Worm (Caenorhabditis elegans) whole organism, L1 larva: Measurements from ENCODE around the gene rab-14.

Source experiments
- C04F5.9 ChIP-seq: sonication (generic microtip); optimal IDR thresholded peaks from 2 replicates; lab custom pipeline; 2016; ENCODE audit warnings: missing genetic modification characterization, missing compliant biosample characterization
- C34B4.2 ChIP-seq: sonication (generic microtip); optimal IDR thresholded peaks from 2 replicates; lab custom pipeline; 2017; ENCODE audit warnings: mild to moderate bottlenecking, missing genetic modification characterization, missing compliant biosample characterization
- F16B12.6 ChIP-seq: fragments of 150-350 bp; optimal IDR thresholded peaks from 2 replicates; lab custom pipeline; 2014; ENCODE audit warnings: missing biosample characterization, missing genetic modification characterization
- Y116A8C.19 ChIP-seq: sonication (generic microtip); optimal IDR thresholded peaks from 2 replicates; lab custom pipeline; 2016; ENCODE audit warnings: missing compliant biosample characterization, missing genetic modification characterization, borderline replicate concordance
- aha-1 ChIP-seq: fragments of 150-350 bp; optimal IDR thresholded peaks from 2 replicates; lab custom pipeline; 2014; ENCODE audit warnings: missing biosample characterization, missing genetic modification characterization
- aly-2 ChIP-seq: fragments of 150-350 bp; optimal IDR thresholded peaks from 2 replicates; lab custom pipeline; 2014; ENCODE audit warnings: missing biosample characterization, missing genetic modification characterization
- ceh-82 ChIP-seq, 3 experiments: fragments of 150-350 bp in 1 of 3; sonication (generic microtip) in 2 of 3; optimal IDR thresholded peaks; 2 replicates each; lab custom pipeline; 2014 to 2017; ENCODE audit warnings: missing biosample characterization in 3 of 3, missing genetic modification characterization in 3 of 3
- ceh-88 ChIP-seq: fragments of 200-800 bp; sonication (Bioruptor generic); IDR thresholded peaks from 2 replicates; pipeline ENCODE4 v1.3.6; 2022; ENCODE audit warnings: missing genetic modification characterization, missing compliant biosample characterization
- ceh-90 ChIP-seq: sonication (generic microtip); optimal IDR thresholded peaks from 2 replicates; lab custom pipeline; 2016; ENCODE audit warnings: missing genetic modification characterization, missing compliant biosample characterization
- dpl-1 ChIP-seq, 3 experiments: fragments of 150-350 bp in 2 of 3; sonication (generic microtip) in 1 of 3; optimal IDR thresholded peaks; 2 replicates each; lab custom pipeline; 2014 to 2017; ENCODE audit warnings: missing biosample characterization in 3 of 3, missing genetic modification characterization in 3 of 3, missing genetic modification reagents in 3 of 3
- dsc-1 ChIP-seq: sonication (generic microtip); optimal IDR thresholded peaks from 2 replicates; lab custom pipeline; 2016; ENCODE audit warnings: mild to moderate bottlenecking, missing genetic modification characterization, missing compliant biosample characterization
- efl-1 ChIP-seq, 4 experiments: fragments of 150-350 bp; optimal IDR thresholded peaks in 3 of 4; peaks in 1 of 4; 1 replicate in 1 of 4; 2 replicates in 3 of 4; lab custom pipeline; 2014; ENCODE audit warnings: missing biosample characterization in 2 of 4, missing genetic modification characterization in 2 of 4, missing genetic modification reagents in 2 of 4
- efl-3 ChIP-seq: fragments of 200-800 bp; sonication (Bioruptor generic); optimal IDR thresholded peaks from 2 replicates; lab custom pipeline; 2018; ENCODE audit warnings: mild to moderate bottlenecking, missing genetic modification characterization, missing compliant biosample characterization
- egl-13 ChIP-seq: sonication (generic microtip); optimal IDR thresholded peaks from 2 replicates; lab custom pipeline; 2016; ENCODE audit warnings: missing genotype, missing genetic modification reagents, missing genetic modification characterization, missing compliant biosample characterization
- elt-3 ChIP-seq, 6 experiments: fragments of 150-350 bp in 1 of 6; sonication (generic microtip); optimal IDR thresholded peaks; 2 replicates each; lab custom pipeline; 2017 to 2018; ENCODE audit warnings: missing biosample characterization in 6 of 6, missing genetic modification characterization in 6 of 6, inconsistent platforms in 1 of 6
- ets-5 ChIP-seq: fragments of 200-800 bp; sonication (Bioruptor generic); IDR thresholded peaks from 2 replicates; pipeline ENCODE4 v1.3.6; 2022; ENCODE audit warnings: missing genetic modification characterization, missing compliant biosample characterization
- fkh-4 ChIP-seq: sonication (generic microtip); optimal IDR thresholded peaks from 2 replicates; lab custom pipeline; 2016; ENCODE audit warnings: missing compliant biosample characterization, missing genetic modification characterization, borderline replicate concordance
- fkh-8 ChIP-seq: sonication (generic microtip); optimal IDR thresholded peaks from 2 replicates; lab custom pipeline; 2016; ENCODE audit warnings: mild to moderate bottlenecking, missing genetic modification characterization, missing compliant biosample characterization
- fos-1 ChIP-seq: fragments of 150-350 bp; optimal IDR thresholded peaks from 2 replicates; lab custom pipeline; 2014; ENCODE audit warnings: missing biosample characterization, missing genetic modification characterization
- hlh-4 ChIP-seq: sonication (generic microtip); optimal IDR thresholded peaks from 2 replicates; lab custom pipeline; 2016; ENCODE audit warnings: mild to moderate bottlenecking, missing genetic modification characterization, missing compliant biosample characterization
- jun-1 ChIP-seq: fragments of 150-350 bp; optimal IDR thresholded peaks from 2 replicates; lab custom pipeline; 2014; ENCODE audit warnings: missing biosample characterization, missing genetic modification reagents, missing genetic modification characterization
- lin-13 ChIP-seq: fragments of 150-350 bp; optimal IDR thresholded peaks from 2 replicates; lab custom pipeline; 2014; ENCODE audit warnings: missing biosample characterization, missing genetic modification reagents, missing genetic modification characterization
- lin-14 ChIP-seq: fragments of 200-800 bp; sonication (Bioruptor generic); optimal IDR thresholded peaks from 2 replicates; lab custom pipeline; 2018; ENCODE audit warnings: mild to moderate bottlenecking, missing genetic modification characterization, moderate library complexity, missing compliant biosample characterization
- lin-15B ChIP-seq: fragments of 150-350 bp; sonication (generic microtip); optimal IDR thresholded peaks from 3 replicates; lab custom pipeline; 2014; ENCODE audit warnings: missing biosample characterization, missing genetic modification characterization
- lin-39 ChIP-seq: fragments of 150-350 bp; optimal IDR thresholded peaks from 2 replicates; lab custom pipeline; 2014; ENCODE audit warnings: missing biosample characterization, missing genetic modification reagents, missing genetic modification characterization
- lir-3 ChIP-seq: sonication (generic microtip); optimal IDR thresholded peaks from 2 replicates; lab custom pipeline; 2016; ENCODE audit warnings: mild to moderate bottlenecking, missing genetic modification characterization, moderate library complexity, missing compliant biosample characterization; ENCODE audit not compliant: poor library complexity
- mab-9 ChIP-seq: fragments of 200-800 bp; sonication (Bioruptor generic); IDR thresholded peaks from 2 replicates; pipeline ENCODE4 v1.3.6; 2022; ENCODE audit warnings: missing genetic modification reagents, missing genetic modification characterization, missing compliant biosample characterization
- mdl-1 ChIP-seq, 2 experiments: fragments of 150-350 bp; optimal IDR thresholded peaks; 2 replicates each; lab custom pipeline; 2014 to 2017; ENCODE audit warnings: missing biosample characterization in 2 of 2, missing genetic modification characterization in 2 of 2, inconsistent platforms in 1 of 2
- mef-2 ChIP-seq: fragments of 150-350 bp; optimal IDR thresholded peaks from 2 replicates; lab custom pipeline; 2014; ENCODE audit warnings: missing biosample characterization, missing genetic modification characterization
- mep-1 ChIP-seq: fragments of 150-350 bp; optimal IDR thresholded peaks from 2 replicates; lab custom pipeline; 2014; ENCODE audit warnings: missing biosample characterization, missing genetic modification characterization
- nhr-11 ChIP-seq: fragments of 150-350 bp; optimal IDR thresholded peaks from 2 replicates; lab custom pipeline; 2014; ENCODE audit warnings: missing biosample characterization, missing genetic modification characterization
- nhr-12 ChIP-seq: sonication (generic microtip); optimal IDR thresholded peaks from 2 replicates; lab custom pipeline; 2017; ENCODE audit warnings: missing biosample characterization, missing genetic modification characterization
- nhr-237 ChIP-seq: fragments of 150-350 bp; optimal IDR thresholded peaks from 2 replicates; lab custom pipeline; 2014; ENCODE audit warnings: missing biosample characterization, missing genetic modification characterization
- nhr-28 ChIP-seq: fragments of 150-350 bp; optimal IDR thresholded peaks from 2 replicates; lab custom pipeline; 2014; ENCODE audit warnings: missing biosample characterization, missing genetic modification characterization
- nhr-71 ChIP-seq: sonication (generic microtip); optimal IDR thresholded peaks from 2 replicates; lab custom pipeline; 2016; ENCODE audit warnings: mild to moderate bottlenecking, missing genetic modification characterization, moderate library complexity, missing compliant biosample characterization
- nhr-77 ChIP-seq: fragments of 150-350 bp; optimal IDR thresholded peaks from 2 replicates; lab custom pipeline; 2014; ENCODE audit warnings: missing biosample characterization, missing genetic modification characterization
- pag-3 ChIP-seq: sonication (generic microtip); optimal IDR thresholded peaks from 2 replicates; lab custom pipeline; 2017; ENCODE audit warnings: missing genetic modification characterization, mild to moderate bottlenecking, missing compliant biosample characterization, antibody characterized with exemption, borderline replicate concordance; ENCODE audit not compliant: insufficient read depth
- rnt-1 ChIP-seq: sonication (generic microtip); optimal IDR thresholded peaks from 2 replicates; lab custom pipeline; 2016; ENCODE audit warnings: mild to moderate bottlenecking, missing genetic modification characterization, moderate library complexity, missing compliant biosample characterization
- snu-23 ChIP-seq: sonication (generic microtip); optimal IDR thresholded peaks from 2 replicates; lab custom pipeline; 2016; ENCODE audit warnings: missing genetic modification characterization, missing compliant biosample characterization
- sox-4 ChIP-seq: sonication (generic microtip); optimal IDR thresholded peaks from 2 replicates; lab custom pipeline; 2016; ENCODE audit warnings: missing genetic modification characterization, missing compliant biosample characterization
- sptf-1 ChIP-seq: fragments of 150-350 bp; optimal IDR thresholded peaks from 2 replicates; lab custom pipeline; 2014; ENCODE audit warnings: missing biosample characterization, missing genetic modification characterization
- sup-37 ChIP-seq: fragments of 200-800 bp; sonication (Bioruptor generic); optimal IDR thresholded peaks from 2 replicates; lab custom pipeline; 2018; ENCODE audit warnings: mild to moderate bottlenecking, missing genetic modification characterization, missing compliant biosample characterization
- swsn-7 ChIP-seq: sonication (generic microtip); optimal IDR thresholded peaks from 2 replicates; lab custom pipeline; 2016; ENCODE audit warnings: missing genetic modification characterization, missing compliant biosample characterization
- tbx-2 ChIP-seq: sonication (generic microtip); optimal IDR thresholded peaks from 2 replicates; lab custom pipeline; 2016; ENCODE audit warnings: missing genetic modification characterization, missing compliant biosample characterization
- unc-130 ChIP-seq: fragments of 150-350 bp; optimal IDR thresholded peaks from 2 replicates; lab custom pipeline; 2017; ENCODE audit warnings: missing biosample characterization, missing genetic modification characterization, inconsistent platforms
- unc-30 ChIP-seq: sonication (generic microtip); optimal IDR thresholded peaks from 2 replicates; lab custom pipeline; 2017; ENCODE audit warnings: missing biosample characterization, missing genetic modification characterization
- unc-62 ChIP-seq: fragments of 150-350 bp; optimal IDR thresholded peaks from 2 replicates; lab custom pipeline; 2014; ENCODE audit warnings: missing biosample characterization, missing genetic modification reagents, missing genetic modification characterization
- unc-86 ChIP-seq: sonication (generic microtip); optimal IDR thresholded peaks from 2 replicates; lab custom pipeline; 2016; ENCODE audit warnings: missing genetic modification characterization, missing compliant biosample characterization
- unc-98 ChIP-seq: fragments of 200-800 bp; sonication (Bioruptor generic); IDR thresholded peaks from 2 replicates; pipeline ENCODE4 v1.3.6; 2022; ENCODE audit warnings: missing genetic modification characterization, missing compliant biosample characterization
- vab-15 ChIP-seq: sonication (generic microtip); optimal IDR thresholded peaks from 2 replicates; lab custom pipeline; 2017; ENCODE audit warnings: missing genotype, mild to moderate bottlenecking, missing genetic modification characterization, missing compliant biosample characterization
- zip-4 ChIP-seq: fragments of 200-800 bp; sonication (Bioruptor generic); optimal IDR thresholded peaks from 2 replicates; lab custom pipeline; 2018; ENCODE audit warnings: mild to moderate bottlenecking, missing genetic modification characterization, moderate library complexity, missing compliant biosample characterization

The rab-14 gene

ce11 chrX:15654969-15655368, 48.5 kb upstream of the rab-14 start:
- no peak for TF ChIP-seq mef-2 (tag; lab: Kevin White, UChicago)
- TF ChIP-seq fkh-8 (tag; lab: Kevin White, UChicago), result no peak
- TF ChIP-seq nhr-28 (tag; lab: Kevin White, UChicago), result no peak
- TF ChIP-seq unc-130 (tag; lab: Kevin White, UChicago), result no peak
- TF ChIP-seq sup-37 (GFP tag; lab: Kevin White, UChicago), result no peak
- TF ChIP-seq dpl-1 (GFP tag; optimal IDR thresholded peaks at IDR 0.05; lab: Kevin White, UChicago), result no peak
- no peak for TF ChIP-seq ceh-88
- no peak for TF ChIP-seq F16B12.6 (tag; lab: Kevin White, UChicago)
- no peak for TF ChIP-seq unc-98 (GFP tag; lab: Robert Waterston, UW)
- no peak for TF ChIP-seq lin-15B (tag; lab: Kevin White, UChicago)
- no peak for TF ChIP-seq lir-3 (tag; lab: Kevin White, UChicago)
- TF ChIP-seq C04F5.9, result no peak
- TF ChIP-seq ets-5, result no peak
- TF ChIP-seq egl-13 (tag; lab: Kevin White, UChicago), result no peak
- TF ChIP-seq efl-1 (optimal IDR thresholded peaks at IDR 0.05; lab: Kevin White, UChicago), result no peak
- no peak for TF ChIP-seq efl-1 (GFP tag; optimal IDR thresholded peaks at IDR 0.05 in 1 of 2; lab: Kevin White, UChicago)
- TF ChIP-seq hlh-4 (tag; lab: Kevin White, UChicago), result no peak
- TF ChIP-seq, all 84 proteins: peak for 0

- no peak for TF ChIP-seq lin-15B (tag; lab: Kevin White, UChicago)
- peak; percentile 2 for TF ChIP-seq snu-23 (GFP tag; lab: Kevin White, UChicago)
- peak; percentile 4 for TF ChIP-seq egl-13 (tag; lab: Kevin White, UChicago)
- TF ChIP-seq dsc-1 (tag; lab: Kevin White, UChicago), result peak; percentile 5
- TF ChIP-seq aha-1, result no peak
- no peak for TF ChIP-seq lin-13
- TF ChIP-seq efl-3 (GFP tag; lab: Kevin White, UChicago), result no peak
- TF ChIP-seq Y116A8C.19 (tag; lab: Kevin White, UChicago), result no peak
- peak; percentile 43; the same call in 1 of the 2 replicates for TF ChIP-seq mab-9 (GFP tag; lab: Robert Waterston, UW)
- TF ChIP-seq C34B4.2 (tag; lab: Kevin White, UChicago), result no peak
- TF ChIP-seq zip-4 (GFP tag; lab: Kevin White, UChicago), result no peak
- TF ChIP-seq jun-1, result no peak
- no peak for TF ChIP-seq lir-3 (tag; lab: Kevin White, UChicago)
- no peak for TF ChIP-seq ceh-90 (tag; lab: Kevin White, UChicago)
- TF ChIP-seq tbx-2, result no peak
- TF ChIP-seq ceh-82 (tag; optimal IDR thresholded peaks at IDR 0.05; lab: Kevin White, UChicago), result peak in 1 of 3 experiments; percentile 12
- TF ChIP-seq ceh-88, result no peak
- TF ChIP-seq mep-1, result no peak
- no peak for TF ChIP-seq aly-2 (tag; lab: Kevin White, UChicago)
- peak; percentile 7 for TF ChIP-seq nhr-71
- no peak for TF ChIP-seq elt-3 (tag; optimal IDR thresholded peaks at IDR 0.05; lab: Kevin White, UChicago)
- no peak for TF ChIP-seq unc-30
- TF ChIP-seq unc-86 (tag; lab: Kevin White, UChicago), result no peak
- TF ChIP-seq fkh-4 (tag; lab: Kevin White, UChicago), result no peak
- no peak for TF ChIP-seq sox-4 (tag; lab: Kevin White, UChicago)
- no peak for TF ChIP-seq vab-15 (tag; lab: Kevin White, UChicago)
- TF ChIP-seq nhr-77 (tag; lab: Kevin White, UChicago), result no peak
- no peak for TF ChIP-seq nhr-12 (tag; lab: Kevin White, UChicago)
- TF ChIP-seq lin-14, result peak; percentile 76
- TF ChIP-seq rnt-1 (tag; lab: Kevin White, UChicago), result no peak
- TF ChIP-seq unc-98 (GFP tag; lab: Robert Waterston, UW), result no peak
- no peak for TF ChIP-seq sptf-1 (tag; lab: Kevin White, UChicago)
- no peak for TF ChIP-seq nhr-237
- TF ChIP-seq nhr-11 (tag; lab: Kevin White, UChicago), result no peak
- no peak for TF ChIP-seq lin-39 (tag; lab: Kevin White, UChicago)
- no peak for TF ChIP-seq unc-62 (GFP tag; lab: Kevin White, UChicago)
- TF ChIP-seq fos-1 (tag; lab: Kevin White, UChicago), result no peak
- no peak for TF ChIP-seq pag-3 (tag; lab: Kevin White, UChicago)
- no peak for TF ChIP-seq swsn-7 (tag; lab: Kevin White, UChicago)
- no peak for TF ChIP-seq mdl-1 (tag; optimal IDR thresholded peaks at IDR 0.05; lab: Kevin White, UChicago)
These were observed 46.8 kb upstream of the rab-14 start for ce11 chrX:15653196-15653595.
